Worm (Caenorhabditis elegans): Measurements from ENCODE around the gene ced-9.

Gene ced-9

ce11 chrIII:10293946-10294345, 41.0 kb upstream of the ced-9 start:
- TF ChIP-seq sptf-1 (tag; optimal IDR thresholded peaks at IDR 0.05) = no peak
- TF ChIP-seq ceh-83 (GFP tag; optimal IDR thresholded peaks at IDR 0.05) = no peak
- no peak for TF ChIP-seq M03D4.4 (tag; optimal IDR thresholded peaks at IDR 0.05)
- TF ChIP-seq unc-62 (GFP tag; optimal IDR thresholded peaks at IDR 0.05) = no peak
- TF ChIP-seq flh-1 (GFP tag; optimal IDR thresholded peaks at IDR 0.05) = no peak
- TF ChIP-seq zip-8 (tag; optimal IDR thresholded peaks at IDR 0.05) = no peak
- no peak for TF ChIP-seq ces-1 (GFP tag; optimal IDR thresholded peaks at IDR 0.05)
- TF ChIP-seq nhr-237 (tag; optimal IDR thresholded peaks at IDR 0.05) = no peak
- no peak for TF ChIP-seq lin-13 (tag; optimal IDR thresholded peaks at IDR 0.05)

DNA sequence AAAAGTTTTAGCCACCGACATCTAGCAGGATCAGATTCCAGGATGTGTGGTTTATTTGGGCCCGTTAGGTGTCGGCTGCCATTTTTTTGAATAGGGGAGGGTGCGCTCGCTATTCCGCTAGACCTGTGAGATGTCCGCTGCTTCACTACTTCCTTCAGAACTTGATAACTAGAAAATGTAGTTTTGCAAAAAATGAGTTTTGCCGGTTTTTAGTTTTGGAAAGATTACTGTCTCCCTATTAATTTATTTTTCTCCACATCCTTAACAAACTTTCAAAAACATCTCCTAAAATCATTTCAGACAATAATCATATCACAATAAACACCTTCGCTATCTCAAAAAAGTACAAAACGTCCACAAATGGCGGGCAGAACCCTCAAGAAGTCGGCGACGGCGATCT, 40.1 kb upstream of the ced-9 start, which contains the start of gene vglu-2:
Gene vglu-2 (plus strand): TSS at position 301 of the 400 bp plus-strand sequence.
- TF ChIP-seq nhr-237 (tag; optimal IDR thresholded peaks at IDR 0.05) (no peak), mls-2 (tag; optimal IDR thresholded peaks at IDR 0.05) (no peak), lin-13 (tag; optimal IDR thresholded peaks at IDR 0.05) (no peak), bed-3 (GFP tag; optimal IDR thresholded peaks at IDR 0.05) (no peak), sem-2 (GFP tag; optimal IDR thresholded peaks at IDR 0.05) (no peak), blmp-1 (tag; optimal IDR thresholded peaks at IDR 0.05) (no peak), snpc-4 (tag; optimal IDR thresholded peaks at IDR 0.05) (no peak)

DNA sequence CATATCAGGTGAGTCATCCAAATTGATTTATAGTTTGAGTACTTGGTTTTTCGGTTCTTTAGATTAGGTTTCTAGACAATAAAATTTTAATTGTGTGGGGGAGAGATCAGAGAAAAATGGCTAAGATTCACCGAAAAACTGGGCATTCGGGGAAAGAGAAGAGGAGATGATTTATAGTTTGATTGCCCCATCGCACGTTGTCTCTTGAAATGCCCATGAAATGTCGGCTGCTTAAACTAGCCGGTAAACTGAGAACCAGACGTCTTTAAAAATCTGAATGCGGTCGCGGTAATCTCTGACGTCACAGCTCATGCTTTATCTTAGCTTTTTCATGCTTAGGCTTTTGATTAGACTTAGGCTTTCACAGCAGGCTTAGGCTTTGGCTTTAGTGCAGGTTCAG, 38.1 kb upstream of the ced-9 start:
- TF ChIP-seq sptf-1 (tag; optimal IDR thresholded peaks at IDR 0.05) = no peak
- no peak for TF ChIP-seq cnd-1 (tag; optimal IDR thresholded peaks at IDR 0.05)
- TF ChIP-seq unc-39 (tag; optimal IDR thresholded peaks at IDR 0.05) = no peak
- no peak for TF ChIP-seq zip-8 (tag; optimal IDR thresholded peaks at IDR 0.05)

ce11 chrIII:10300078-10300477, 34.9 kb upstream of the ced-9 start, which contains the start of gene vglu-3:
Gene vglu-3 (plus strand): TSS chrIII:10300378.
- TF ChIP-seq hlh-1 (tag; optimal IDR thresholded peaks at IDR 0.05) (no peak), flh-1 (GFP tag; optimal IDR thresholded peaks at IDR 0.05) (no peak), unc-120 (tag; optimal IDR thresholded peaks at IDR 0.05; ENCODE audit: poor library complexity, severe bottlenecking) (no peak), elt-1 (tag; optimal IDR thresholded peaks at IDR 0.05; ENCODE audit: borderline replicate concordance, insufficient read depth) (no peak), cnd-1 (tag; optimal IDR thresholded peaks at IDR 0.05) (no peak), lsy-2 (tag; optimal IDR thresholded peaks at IDR 0.05) (no peak), nhr-12 (tag; optimal IDR thresholded peaks at IDR 0.05) (no peak), drap-1 (GFP tag; optimal IDR thresholded peaks at IDR 0.05) (no peak), ceh-83 (GFP tag; optimal IDR thresholded peaks at IDR 0.05) (no peak)

ce11 chrIII:10305295-10305694, 29.7 kb upstream of the ced-9 start:
- TF ChIP-seq snpc-4 (tag; optimal IDR thresholded peaks at IDR 0.05) (no peak), drap-1 (GFP tag; optimal IDR thresholded peaks at IDR 0.05) (no peak)

ce11 chrIII:10306049-10306448, 28.9 kb upstream of the ced-9 start, which contains the start of gene T07A5.1:
Gene T07A5.1 (minus strand): TSS chrIII:10306197.
- TF ChIP-seq nhr-12 (tag; optimal IDR thresholded peaks at IDR 0.05) (no peak), sem-2 (GFP tag; optimal IDR thresholded peaks at IDR 0.05) (no peak), zip-8 (tag; optimal IDR thresholded peaks at IDR 0.05) (no peak), lin-13 (tag; optimal IDR thresholded peaks at IDR 0.05) (no peak), nhr-28 (tag; optimal IDR thresholded peaks at IDR 0.05) (no peak), elt-3 (tag; optimal IDR thresholded peaks at IDR 0.05) (no peak), blmp-1 (tag; optimal IDR thresholded peaks at IDR 0.05) (no peak), bed-3 (GFP tag; optimal IDR thresholded peaks at IDR 0.05) (no peak), ztf-11 (tag; optimal IDR thresholded peaks at IDR 0.05) (no peak), ceh-83 (GFP tag; optimal IDR thresholded peaks at IDR 0.05) (no peak), ceh-39 (tag; optimal IDR thresholded peaks at IDR 0.05) (no peak), pha-4 (tag; optimal IDR thresholded peaks at IDR 0.05) (no peak), mep-1 (tag; optimal IDR thresholded peaks at IDR 0.05) (no peak), sptf-1 (tag; optimal IDR thresholded peaks at IDR 0.05) (no peak), unc-120 (tag; optimal IDR thresholded peaks at IDR 0.05; ENCODE audit: poor library complexity, severe bottlenecking) (no peak), nhr-76 (tag; optimal IDR thresholded peaks at IDR 0.05) (no peak), ceh-43 (GFP tag; optimal IDR thresholded peaks at IDR 0.05) (no peak), snpc-4 (tag; optimal IDR thresholded peaks at IDR 0.05) (no peak), tbx-8 (GFP tag; optimal IDR thresholded peaks at IDR 0.05) (no peak)
